Worm (Caenorhabditis elegans): Measurements from ENCODE around the gene T12B3.3.

T12B3.3 gene

DNA sequence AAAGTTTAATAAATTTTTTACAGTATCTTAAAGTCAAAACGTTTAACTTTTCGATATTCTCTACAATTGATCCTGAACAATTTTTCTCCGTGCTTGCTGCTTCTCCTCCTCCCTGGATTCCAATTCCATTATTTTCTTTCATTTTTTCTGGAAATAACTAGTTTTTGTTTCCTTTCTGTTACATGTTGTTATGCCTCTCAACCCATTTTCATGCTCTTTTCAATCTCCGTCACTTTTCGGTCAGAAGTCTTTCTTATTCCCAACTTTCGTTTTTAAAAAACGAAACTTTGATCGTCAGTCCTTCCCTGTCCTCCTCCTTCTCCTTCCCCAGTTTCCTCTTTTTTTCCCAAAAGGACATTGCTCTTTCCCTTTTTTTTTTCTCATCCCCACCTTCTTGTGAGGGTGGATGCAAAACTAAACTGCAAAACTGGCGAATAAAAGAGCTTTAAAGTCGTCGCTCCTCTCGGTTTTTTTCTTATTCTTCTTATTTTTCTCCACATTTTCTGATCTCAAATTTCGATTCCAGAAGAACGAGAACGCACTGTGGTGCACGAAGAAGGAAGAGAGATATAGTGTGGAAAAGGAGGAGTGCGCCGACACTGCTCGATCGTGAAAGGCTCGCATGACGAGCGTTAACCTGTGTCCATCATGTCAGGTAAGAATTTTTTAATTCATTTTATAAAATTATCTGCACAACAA is 30.1 kb downstream of the T12B3.3 start, which contains the start of the genes C48A7.16 and egl-19:
Gene C48A7.16 (plus strand): TSS at position 544 of the 699 bp plus-strand sequence.
Gene egl-19 (plus strand): TSS at position 649 of the 699 bp plus-strand sequence.
- TF ChIP-seq ceh-90 (tag; optimal IDR thresholded peaks at IDR 0.05) = no peak
- TF ChIP-seq efl-1 (optimal IDR thresholded peaks at IDR 0.05) = no peak
- peak in 1 of 2 experiments; percentile 92 for TF ChIP-seq efl-1 (GFP tag; optimal IDR thresholded peaks at IDR 0.05 in 1 of 2)
- TF ChIP-seq fkh-10 (GFP tag; optimal IDR thresholded peaks at IDR 0.05) = peak; percentile 28
- peak; percentile 48 for TF ChIP-seq lin-14 (GFP tag; optimal IDR thresholded peaks at IDR 0.05)

DNA sequence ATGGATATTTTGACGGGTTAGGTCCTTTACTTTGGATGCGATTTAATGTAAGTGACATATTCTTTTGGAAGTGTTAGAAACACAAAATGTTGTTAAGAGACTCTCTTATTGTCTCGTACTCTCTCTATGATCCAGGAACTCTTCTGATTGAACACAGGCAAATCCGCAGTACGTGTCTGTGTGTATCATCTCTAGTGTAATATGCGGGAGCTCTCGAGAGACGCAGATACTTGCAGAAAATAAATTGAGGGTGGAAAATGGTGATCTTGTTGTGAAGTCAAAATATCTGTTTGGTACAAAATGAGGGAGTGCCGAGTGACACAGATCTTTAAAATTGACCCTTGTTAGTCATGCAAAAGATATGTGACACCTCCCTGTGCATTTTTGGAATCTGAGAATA is 31.7 kb downstream of the T12B3.3 start:
- TF ChIP-seq lin-14 (GFP tag; optimal IDR thresholded peaks at IDR 0.05) (peak; percentile 64), pag-3 (tag; optimal IDR thresholded peaks at IDR 0.05; ENCODE audit: borderline replicate concordance, insufficient read depth) (peak; percentile 31), dsc-1 (tag; optimal IDR thresholded peaks at IDR 0.05) (peak; percentile 11), zip-4 (GFP tag; optimal IDR thresholded peaks at IDR 0.05) (no peak)

DNA sequence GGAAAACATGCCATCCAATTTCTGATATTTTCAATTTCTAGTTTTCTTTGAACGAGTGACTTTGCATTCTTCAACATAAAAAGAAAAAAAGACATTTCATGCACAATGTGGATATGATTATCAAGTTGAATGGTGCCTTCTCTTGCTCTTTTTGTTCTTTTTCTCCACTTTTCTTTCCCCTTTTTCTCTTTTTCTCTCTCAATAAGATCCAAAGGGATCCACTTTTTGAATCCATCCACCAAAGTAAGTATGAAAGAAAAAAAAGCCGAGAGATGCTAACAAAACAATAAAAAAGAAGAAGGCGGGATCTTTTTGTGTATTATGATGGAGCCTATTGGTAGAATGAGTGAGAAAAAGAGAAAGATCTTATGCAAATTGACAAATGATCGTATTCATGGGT is 32.4 kb downstream of the T12B3.3 start:
- no peak for TF ChIP-seq pqm-1 (tag; optimal IDR thresholded peaks at IDR 0.05)
- TF ChIP-seq ceh-90 (tag; optimal IDR thresholded peaks at IDR 0.05) = no peak
- TF ChIP-seq fkh-10 (GFP tag; optimal IDR thresholded peaks at IDR 0.05) = peak; percentile 20
- no peak for TF ChIP-seq rnt-1 (tag; optimal IDR thresholded peaks at IDR 0.05)
- no peak for TF ChIP-seq nhr-20 (tag; optimal IDR thresholded peaks at IDR 0.05)
- TF ChIP-seq unc-98 (GFP tag; IDR thresholded peaks at IDR 0.05) = no peak
- TF ChIP-seq egl-27 (tag; optimal IDR thresholded peaks at IDR 0.05) = no peak
- TF ChIP-seq ces-1 (GFP tag; optimal IDR thresholded peaks at IDR 0.05) = no peak
- no peak for TF ChIP-seq mef-2 (tag; optimal IDR thresholded peaks at IDR 0.05)
- TF ChIP-seq unc-62 (GFP tag; optimal IDR thresholded peaks at IDR 0.05) = no peak
- peak; percentile 32 for TF ChIP-seq lin-14 (GFP tag; optimal IDR thresholded peaks at IDR 0.05)
- no peak for TF ChIP-seq zip-4 (GFP tag; optimal IDR thresholded peaks at IDR 0.05)
- no peak for TF ChIP-seq fkh-8 (tag; optimal IDR thresholded peaks at IDR 0.05)
- TF ChIP-seq mep-1 (tag; optimal IDR thresholded peaks at IDR 0.05) = no peak

DNA sequence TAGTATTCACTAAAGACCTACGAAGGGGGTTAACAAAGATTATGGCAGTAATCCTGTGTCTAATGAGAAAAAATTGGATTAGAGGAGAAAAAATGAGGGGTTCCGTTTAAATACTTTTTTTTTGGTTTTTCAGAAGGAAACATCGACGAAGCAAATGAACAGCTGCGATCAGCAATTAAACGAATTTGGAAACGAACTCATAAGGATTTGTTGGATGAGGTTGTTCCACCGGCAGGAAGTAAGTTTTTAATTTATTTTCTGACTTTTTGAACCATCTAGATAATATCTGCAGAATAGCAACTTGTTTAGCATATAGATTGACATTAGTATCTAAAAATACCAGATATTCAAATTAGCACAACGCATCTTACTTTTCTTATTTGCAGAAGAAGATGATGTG is 38.6 kb downstream of the T12B3.3 start:
- TF ChIP-seq fkh-10 (GFP tag; optimal IDR thresholded peaks at IDR 0.05) = no peak
- TF ChIP-seq dsc-1 (tag; optimal IDR thresholded peaks at IDR 0.05) = peak; percentile 36

DNA sequence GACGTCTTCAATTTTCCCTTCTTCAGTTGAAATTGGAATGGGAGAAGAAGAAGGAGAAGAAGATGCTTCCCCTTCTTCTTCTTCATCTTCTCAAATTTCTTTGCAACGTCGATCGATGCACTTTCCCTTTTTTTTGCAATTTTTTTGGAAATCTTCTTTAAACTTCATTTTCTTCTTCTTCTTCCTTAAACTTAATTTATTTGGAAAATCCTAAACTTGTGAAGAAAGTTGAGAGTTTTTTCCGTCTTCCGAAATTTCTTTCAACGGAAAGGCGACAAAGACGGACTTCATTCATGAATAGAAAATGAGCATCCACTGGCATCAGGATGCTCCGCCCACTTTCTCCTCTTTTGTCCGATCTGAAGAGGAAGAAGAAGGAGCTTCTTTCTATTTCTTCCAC is 39.2 kb downstream of the T12B3.3 start:
- TF ChIP-seq fkh-10 (GFP tag; optimal IDR thresholded peaks at IDR 0.05) = peak; percentile 89
- peak; percentile 75 for TF ChIP-seq lin-14 (GFP tag; optimal IDR thresholded peaks at IDR 0.05)
- no peak for TF ChIP-seq ces-1 (GFP tag; optimal IDR thresholded peaks at IDR 0.05)
- TF ChIP-seq tbx-2 (tag; optimal IDR thresholded peaks at IDR 0.05) = peak; percentile 7

DNA sequence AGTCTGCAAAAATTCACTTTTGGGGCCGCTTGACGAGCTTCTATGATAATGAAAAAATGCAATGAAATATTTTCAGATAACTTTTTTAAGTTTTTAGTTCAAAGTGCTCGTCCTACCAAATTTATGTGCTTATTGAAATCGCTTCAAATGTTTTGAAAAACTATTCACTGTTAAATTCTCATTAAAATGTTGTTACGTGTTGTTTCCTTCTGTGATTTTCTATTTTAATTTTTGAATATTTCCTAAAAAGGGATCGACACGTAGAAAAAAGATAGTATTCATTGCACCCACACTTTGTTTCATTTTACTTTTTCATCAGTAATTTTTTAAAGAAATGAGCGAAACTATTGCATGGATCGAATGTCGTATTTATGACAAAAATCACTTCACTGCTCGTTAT is 43.9 kb downstream of the T12B3.3 start, which contains the start of gene B0496.6:
Gene B0496.6 (plus strand): TSS at position 301 of the 400 bp plus-strand sequence.
- TF ChIP-seq egl-27 (tag; optimal IDR thresholded peaks at IDR 0.05) (no peak), lir-3 (tag; optimal IDR thresholded peaks at IDR 0.05; ENCODE audit: poor library complexity) (no peak), alr-1 (tag; optimal IDR thresholded peaks at IDR 0.05; ENCODE audit: borderline replicate concordance) (no peak), nhr-20 (tag; optimal IDR thresholded peaks at IDR 0.05) (no peak), nhr-19 (GFP tag; conservative IDR thresholded peaks at IDR 0.05) (no peak), pqm-1 (tag; optimal IDR thresholded peaks at IDR 0.05) (no peak), grh-1 (GFP tag; IDR thresholded peaks at IDR 0.05) (no peak), unc-86 (tag; optimal IDR thresholded peaks at IDR 0.05) (no peak), nhr-11 (tag; optimal IDR thresholded peaks at IDR 0.05) (no peak), C34B4.2 (tag; optimal IDR thresholded peaks at IDR 0.05) (no peak), sup-37 (GFP tag; optimal IDR thresholded peaks at IDR 0.05) (no peak), dsc-1 (tag; optimal IDR thresholded peaks at IDR 0.05) (no peak), unc-30 (tag; optimal IDR thresholded peaks at IDR 0.05) (no peak)
